Worm (Caenorhabditis elegans) whole organism, midembryonic: ENCODE measurements around the gene C03E10.1.

ENCODE experiments used
- T22C8.4 ChIP-seq: fragments of 200-800 bp; sonication (Bioruptor generic); IDR thresholded peaks from 2 replicates; pipeline ENCODE4 v1.3.6; 2022; ENCODE audit warnings: missing genetic modification characterization, missing compliant biosample characterization
- cog-1 ChIP-seq: sonication (generic microtip); optimal IDR thresholded peaks from 2 replicates; lab custom pipeline; 2016; ENCODE audit warnings: missing genetic modification characterization, missing compliant biosample characterization
- flt-1 ChIP-seq: fragments of 200-800 bp; sonication (Bioruptor generic); IDR thresholded peaks from 2 replicates; pipeline ENCODE4 v1.3.6; 2022; ENCODE audit warnings: missing genetic modification characterization, missing compliant biosample characterization
- klf-2 ChIP-seq: fragments of 200-800 bp; sonication (Bioruptor generic); conservative IDR thresholded peaks from 2 replicates; pipeline ENCODE4 v1.3.6; 2022; ENCODE audit warnings: missing genetic modification reagents, missing genetic modification characterization, missing compliant biosample characterization
- med-1 ChIP-seq: sonication (generic microtip); optimal IDR thresholded peaks from 2 replicates; lab custom pipeline; 2017; ENCODE audit warnings: missing genetic modification characterization, mild to moderate bottlenecking, missing compliant biosample characterization, antibody characterized with exemption, missing genetic modification reagents; ENCODE audit not compliant: insufficient read depth
- ref-1 ChIP-seq: fragments of 200-800 bp; sonication (Bioruptor generic); conservative IDR thresholded peaks from 2 replicates; pipeline ENCODE4 v1.3.6; 2022; ENCODE audit warnings: missing genetic modification reagents, missing genetic modification characterization, missing compliant biosample characterization
- tab-1 ChIP-seq: fragments of 200-800 bp; sonication (Bioruptor generic); IDR thresholded peaks from 2 replicates; pipeline ENCODE4 v1.3.6; 2022; ENCODE audit warnings: missing genetic modification characterization, missing compliant biosample characterization
- ztf-23 ChIP-seq: fragments of 200-800 bp; sonication (Bioruptor generic); IDR thresholded peaks from 2 replicates; pipeline ENCODE4 v1.3.6; 2022; ENCODE audit warnings: missing genetic modification reagents, missing genetic modification characterization, missing compliant biosample characterization
- ztf-29 ChIP-seq: fragments of 200-800 bp; sonication (Bioruptor generic); IDR thresholded peaks from 2 replicates; pipeline ENCODE4 v1.3.6; 2022; ENCODE audit warnings: missing genetic modification reagents, missing genetic modification characterization, missing compliant biosample characterization

Gene C03E10.1

DNA sequence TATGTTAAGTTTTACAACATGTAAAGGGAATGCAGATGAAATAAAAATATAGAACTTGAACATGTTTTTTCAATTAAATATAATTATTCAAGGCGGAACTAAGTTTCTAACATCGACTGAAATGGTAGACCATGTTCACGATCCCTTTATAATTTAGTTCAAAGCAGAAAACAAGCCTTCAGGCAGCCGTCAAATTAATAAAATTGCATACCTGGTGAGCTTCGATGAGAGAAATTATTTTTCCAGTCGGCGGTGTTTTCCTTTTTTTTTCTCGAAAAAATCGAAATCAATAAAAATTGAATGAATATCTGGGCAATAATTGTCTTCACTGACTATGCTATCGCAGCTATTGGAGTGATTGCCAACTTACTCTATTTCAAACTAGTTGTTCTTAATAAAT, at the start of gene C03E10.1:
C03E10.1 (plus strand) TSS at position 301 of the 400 bp plus-strand sequence.
- TF ChIP-seq flt-1 (GFP tag; lab: Robert Waterston, UW) (no peak), T22C8.4 (GFP tag; lab: Robert Waterston, UW) (no peak), tab-1 (GFP tag; lab: Robert Waterston, UW) (no peak), ztf-29 (GFP tag; lab: Robert Waterston, UW) (no peak), ref-1 (GFP tag; lab: Robert Waterston, UW) (no peak), cog-1 (no peak), ztf-23 (GFP tag; lab: Robert Waterston, UW) (no peak), med-1 (GFP tag; lab: Kevin White, UChicago) (no peak), klf-2 (GFP tag; lab: Robert Waterston, UW) (no peak)

ce11 chrV:11241580-11241979, 49.4 kb upstream of the C03E10.1 start, which contains the start of gene pgap-1:
TSS of gene pgap-1 (plus strand) at chrV:11241880.
- TF ChIP-seq med-1 (GFP tag; lab: Kevin White, UChicago) (no peak), tab-1 (GFP tag; lab: Robert Waterston, UW) (no peak), ztf-23 (GFP tag; lab: Robert Waterston, UW) (no peak), flt-1 (GFP tag; lab: Robert Waterston, UW) (no peak), ztf-29 (GFP tag; lab: Robert Waterston, UW) (no peak), ref-1 (GFP tag; lab: Robert Waterston, UW) (no peak), cog-1 (no peak), klf-2 (GFP tag; lab: Robert Waterston, UW) (no peak), T22C8.4 (GFP tag; lab: Robert Waterston, UW) (no peak)

DNA sequence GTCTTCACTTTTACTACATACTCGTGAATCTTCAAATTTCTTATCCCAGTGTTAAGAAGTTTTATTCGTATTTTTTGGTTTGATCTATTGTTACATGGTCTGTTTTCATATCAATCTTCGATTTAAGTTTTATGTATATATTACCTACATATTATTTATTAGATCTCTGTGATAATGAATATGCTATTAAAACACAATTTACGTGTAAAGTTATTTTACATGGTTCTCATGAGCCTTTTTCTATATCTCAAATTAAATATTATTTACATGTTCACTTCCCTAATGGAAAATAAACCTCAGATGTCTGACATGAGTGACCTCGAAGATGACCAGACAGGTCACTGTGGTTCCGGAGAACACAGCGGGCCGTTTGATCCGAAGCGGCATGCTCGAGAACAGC, 46.4 kb upstream of the C03E10.1 start, which contains the start of gene mxl-1:
mxl-1 (plus strand) TSS at position 301 of the 400 bp plus-strand sequence.
- TF ChIP-seq T22C8.4 (GFP tag; lab: Robert Waterston, UW): no peak
- TF ChIP-seq med-1 (GFP tag; lab: Kevin White, UChicago): no peak

- TF ChIP-seq T22C8.4 (GFP tag; lab: Robert Waterston, UW): no peak
- no peak for TF ChIP-seq ztf-23 (GFP tag; lab: Robert Waterston, UW)
- no peak for TF ChIP-seq tab-1 (GFP tag; lab: Robert Waterston, UW)
- no peak for TF ChIP-seq klf-2 (GFP tag; lab: Robert Waterston, UW)
- TF ChIP-seq ztf-29 (GFP tag; lab: Robert Waterston, UW): no peak
- TF ChIP-seq med-1 (GFP tag; lab: Kevin White, UChicago): no peak
- TF ChIP-seq ref-1 (GFP tag; lab: Robert Waterston, UW): no peak
- no peak for TF ChIP-seq flt-1 (GFP tag; lab: Robert Waterston, UW)
- no peak for TF ChIP-seq cog-1
These were observed 46.0 kb upstream of the C03E10.1 start for ce11 chrV:11245029-11245428.

- TF ChIP-seq T22C8.4 (GFP tag; lab: Robert Waterston, UW) (no peak), ztf-29 (GFP tag; lab: Robert Waterston, UW) (no peak), flt-1 (GFP tag; lab: Robert Waterston, UW) (no peak), tab-1 (GFP tag; lab: Robert Waterston, UW) (no peak), ref-1 (GFP tag; lab: Robert Waterston, UW) (no peak), med-1 (GFP tag; lab: Kevin White, UChicago) (no peak), klf-2 (GFP tag; lab: Robert Waterston, UW) (no peak), ztf-23 (GFP tag; lab: Robert Waterston, UW) (no peak), cog-1 (no peak)
These were observed 43.1 kb upstream of the C03E10.1 start, which contains the start of gene mam-4 for ce11 chrV:11247846-11248245. TSS of gene mam-4 (plus strand) at chrV:11248146.

DNA sequence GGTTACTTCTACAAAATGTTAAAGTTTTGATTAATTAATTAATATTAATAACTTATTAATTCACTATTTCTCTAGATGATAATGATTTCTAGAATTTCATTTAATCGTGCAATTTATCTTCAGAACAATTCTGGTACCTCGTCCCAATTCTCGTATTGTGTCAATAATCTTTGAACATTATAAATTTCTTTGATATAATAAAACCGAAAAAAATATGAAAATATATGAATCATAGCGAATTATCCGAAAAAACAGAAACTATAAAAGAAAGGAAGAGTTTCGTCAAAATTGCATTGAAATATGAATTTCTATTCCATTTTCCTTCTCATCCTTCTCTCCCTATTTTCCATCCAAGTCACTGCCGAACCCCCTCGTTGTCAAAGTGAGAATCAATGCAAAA, 40.3 kb upstream of the C03E10.1 start, which contains the start of gene T19B10.12:
T19B10.12 (plus strand) TSS at position 301 of the 400 bp plus-strand sequence.
- no peak for TF ChIP-seq klf-2 (GFP tag; lab: Robert Waterston, UW)
- no peak for TF ChIP-seq cog-1
- TF ChIP-seq med-1 (GFP tag; lab: Kevin White, UChicago): no peak
- no peak for TF ChIP-seq flt-1 (GFP tag; lab: Robert Waterston, UW)
- no peak for TF ChIP-seq tab-1 (GFP tag; lab: Robert Waterston, UW)

DNA sequence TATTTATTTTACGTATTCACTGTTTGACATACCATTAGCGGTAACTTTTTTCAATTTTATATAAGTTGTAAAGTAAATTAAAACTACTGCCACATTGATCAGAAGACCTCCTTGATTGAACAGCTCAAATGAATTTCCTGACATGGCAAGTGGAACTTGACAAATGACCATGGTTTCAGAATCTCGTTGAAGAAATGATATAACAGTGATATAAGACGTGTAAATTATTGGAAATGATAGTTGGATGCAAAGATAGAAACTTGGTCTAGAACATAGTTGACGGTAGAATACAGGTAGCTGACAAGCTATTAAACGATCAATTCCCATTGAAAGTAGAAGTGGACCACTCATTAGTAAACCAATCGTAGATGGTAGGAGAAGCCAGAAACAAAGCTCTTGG, 39.2 kb upstream of the C03E10.1 start:
- TF ChIP-seq cog-1: no peak
- TF ChIP-seq klf-2 (GFP tag; lab: Robert Waterston, UW): no peak
- no peak for TF ChIP-seq ztf-29 (GFP tag; lab: Robert Waterston, UW)
- TF ChIP-seq flt-1 (GFP tag; lab: Robert Waterston, UW): no peak
- no peak for TF ChIP-seq T22C8.4 (GFP tag; lab: Robert Waterston, UW)
- no peak for TF ChIP-seq ref-1 (GFP tag; lab: Robert Waterston, UW)
- TF ChIP-seq med-1 (GFP tag; lab: Kevin White, UChicago): no peak
- TF ChIP-seq tab-1 (GFP tag; lab: Robert Waterston, UW): no peak
- TF ChIP-seq ztf-23 (GFP tag; lab: Robert Waterston, UW): no peak

- no peak for TF ChIP-seq flt-1 (GFP tag; lab: Robert Waterston, UW)
These were observed 38.6 kb upstream of the C03E10.1 start, which contains the start of gene srsx-33 for ce11 chrV:11252429-11252828. TSS of gene srsx-33 (minus strand) at chrV:11252529.

ce11 chrV:11254980-11255379, 36.0 kb upstream of the C03E10.1 start, which contains the start of gene srsx-31:
TSS of gene srsx-31 (minus strand) at chrV:11255080.
- TF ChIP-seq flt-1 (GFP tag; lab: Robert Waterston, UW) (no peak), ref-1 (GFP tag; lab: Robert Waterston, UW) (no peak), cog-1 (no peak), ztf-29 (GFP tag; lab: Robert Waterston, UW) (no peak), med-1 (GFP tag; lab: Kevin White, UChicago) (no peak), klf-2 (GFP tag; lab: Robert Waterston, UW) (no peak), ztf-23 (GFP tag; lab: Robert Waterston, UW) (no peak), T22C8.4 (GFP tag; lab: Robert Waterston, UW) (no peak)
